Fruit fly (Drosophila melanogaster): ENCODE results near the gene Sema1a.
A peak's percentile ranks its signal among the peaks of the same experiment; 100 is the strongest.

Sema1a gene

DNA sequence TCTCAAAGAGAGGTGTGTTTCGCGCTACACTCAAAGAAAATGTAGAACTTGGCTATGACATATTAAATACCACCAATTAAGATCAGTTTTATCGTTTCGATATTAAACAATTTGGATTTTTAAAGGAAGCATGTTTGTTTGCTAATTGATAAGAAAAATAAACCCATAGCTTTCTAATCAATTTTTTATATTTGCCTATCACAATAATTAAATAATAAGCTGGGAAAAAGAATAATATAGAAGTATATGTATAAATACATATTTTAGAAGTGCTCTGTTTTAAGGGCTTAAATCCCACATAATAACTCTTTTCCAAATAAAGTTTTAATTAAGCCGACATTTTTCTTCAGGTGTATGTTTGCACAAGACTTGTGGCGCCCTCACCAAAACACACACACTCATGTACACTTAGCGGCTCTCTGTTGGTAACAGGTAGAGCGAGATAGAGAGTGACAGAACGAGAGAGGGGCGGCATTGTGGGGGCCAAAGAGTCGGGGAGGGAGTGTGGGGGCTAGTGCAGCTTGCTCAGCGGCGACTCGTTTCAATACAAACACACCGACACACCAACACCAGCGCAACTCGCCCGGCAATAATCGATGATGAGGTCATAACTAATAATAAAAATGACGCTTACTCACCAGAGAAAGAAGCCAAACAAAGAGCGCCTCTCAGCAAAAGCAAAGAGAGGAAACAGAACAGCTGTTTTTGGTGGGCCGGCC, 175.8 kb downstream of the Sema1a start (continued):
- TF ChIP-seq CG12659 (GFP tag; optimal IDR thresholded peaks at IDR 0.05) (peak; percentile 95), bigmax (GFP tag; optimal IDR thresholded peaks at IDR 0.05) (no peak), CG17829 (tag; optimal IDR thresholded peaks at IDR 0.05) (peak; percentile 88), CG10274 (GFP tag; optimal IDR thresholded peaks at IDR 0.05) (peak; percentile 72), CG2199 (GFP tag; IDR thresholded peaks at IDR 0.05) (no peak), crc (GFP tag; optimal IDR thresholded peaks at IDR 0.05) (peak; percentile 60), Myb (GFP tag; optimal IDR thresholded peaks at IDR 0.05) (no peak), E2f1 (GFP tag; IDR thresholded peaks at IDR 0.05) (peak; percentile 78; the same call in 1 of the 2 replicates), ato (GFP tag; IDR thresholded peaks at IDR 0.05; ENCODE audit: partially characterized antibody) (no peak), Eip74EF (GFP tag; optimal IDR thresholded peaks at IDR 0.05) (peak in 1 of 2 experiments; percentile 92), CG4404 (GFP tag; IDR thresholded peaks at IDR 0.05) (peak; percentile 44; the same call in 1 of the 2 replicates), tx (GFP tag; optimal IDR thresholded peaks at IDR 0.05) (peak; percentile 37), sr (GFP tag; IDR thresholded peaks at IDR 0.05) (peak; percentile 80), wdn (GFP tag; IDR thresholded peaks at IDR 0.05) (peak; percentile 84), Usf (GFP tag; optimal IDR thresholded peaks at IDR 0.05) (peak; percentile 75), Optix (GFP tag; IDR thresholded peaks at IDR 0.05) (0 out of 3 replicates have a peak, but pooled peaks have one; percentile 25), CG10431 (GFP tag; optimal IDR thresholded peaks at IDR 0.05) (peak; percentile 63), CG10543 (GFP tag; optimal IDR thresholded peaks at IDR 0.05) (peak; percentile 89), CG43689 (GFP tag; IDR thresholded peaks at IDR 0.05) (peak; percentile 38; the same call in 1 of the 2 replicates), CG14050 (GFP tag; IDR thresholded peaks at IDR 0.05) (peak; percentile 67; the same call in 2 of the 3 replicates), CG33213 (GFP tag; optimal IDR thresholded peaks at IDR 0.05) (no peak), sqz (GFP tag; optimal IDR thresholded peaks at IDR 0.05) (peak; percentile 71), CG4282 (GFP tag; optimal IDR thresholded peaks at IDR 0.05) (no peak), Nf-YA (GFP tag; IDR thresholded peaks at IDR 0.05) (peak; percentile 51), CG7987 (GFP tag; optimal IDR thresholded peaks at IDR 0.05) (peak; percentile 64), CG1024 (GFP tag; IDR thresholded peaks at IDR 0.05) (peak; percentile 64; the same call in 1 of the 2 replicates), usp (GFP tag; optimal IDR thresholded peaks at IDR 0.05) (no peak), CG14860 (GFP tag; IDR thresholded peaks at IDR 0.05; ENCODE audit: partially characterized antibody) (no peak), cwo (GFP tag; optimal IDR thresholded peaks at IDR 0.05) (peak; percentile 90), hth (optimal IDR thresholded peaks at IDR 0.05) (no peak), CG8388 (GFP tag; optimal IDR thresholded peaks at IDR 0.05) (peak; percentile 91), NFAT (GFP tag; IDR thresholded peaks at IDR 0.05) (peak; percentile 32), gfzf (GFP tag; optimal IDR thresholded peaks at IDR 0.05) (no peak), Fer1 (GFP tag; optimal IDR thresholded peaks at IDR 0.05) (peak; percentile 91), sna (GFP tag; IDR thresholded peaks at IDR 0.05; ENCODE audit: partially characterized antibody) (peak; percentile 41; the same call in 1 of the 2 replicates), chinmo (GFP tag; IDR thresholded peaks at IDR 0.05; ENCODE audit: partially characterized antibody) (peak; percentile 100), fd96Cb (tag; optimal IDR thresholded peaks at IDR 0.05) (peak; percentile 85), CG2202 (tag; optimal IDR thresholded peaks at IDR 0.05) (peak; percentile 79), Sry-β (GFP tag; optimal IDR thresholded peaks at IDR 0.05) (peak; percentile 16), Dbx (GFP tag; IDR thresholded peaks at IDR 0.05) (peak; percentile 88), gro (GFP tag; optimal IDR thresholded peaks at IDR 0.05) (peak; percentile 30), eyg (GFP tag; optimal IDR thresholded peaks at IDR 0.05) (no peak), so (GFP tag; IDR thresholded peaks at IDR 0.05) (peak; percentile 64; the same call in 2 of the 3 replicates), nom (GFP tag; optimal IDR thresholded peaks at IDR 0.05) (peak; percentile 59), CG5953 (GFP tag; IDR thresholded peaks at IDR 0.05) (no peak; the same call in 1 of the 2 replicates), grn (GFP tag; optimal IDR thresholded peaks at IDR 0.05) (no peak), HLH54F (GFP tag; optimal IDR thresholded peaks at IDR 0.05) (peak; percentile 66), CG4360 (GFP tag; IDR thresholded peaks at IDR 0.05) (no peak), nerfin-2 (GFP tag; IDR thresholded peaks at IDR 0.05; ENCODE audit: partially characterized antibody) (0 out of 2 replicates have a peak, but pooled peaks have one; percentile 38)

Data from whole organism, embryonic.